Worm (Caenorhabditis elegans) whole organism, young adult: Measurements from ENCODE around the gene golg-4.

ENCODE experiments used
- B0019.2 ChIP-seq: fragments of 200-800 bp; sonication (Bioruptor generic); conservative IDR thresholded peaks from 2 replicates; pipeline ENCODE4 v1.3.6; 2022; ENCODE audit warnings: missing genetic modification reagents, missing genetic modification characterization, missing compliant biosample characterization
- B0336.3 ChIP-seq: fragments of 200-800 bp; sonication (Bioruptor generic); IDR thresholded peaks from 2 replicates; pipeline ENCODE4 v1.3.6; 2022; ENCODE audit warnings: missing genetic modification characterization, missing compliant biosample characterization
- C17E4.6 ChIP-seq: fragments of 200-800 bp; sonication (Bioruptor generic); IDR thresholded peaks from 2 replicates; pipeline ENCODE4 v1.3.6; 2022; ENCODE audit warnings: missing genetic modification reagents, missing genetic modification characterization, missing compliant biosample characterization
- D2030.7 ChIP-seq: fragments of 200-800 bp; sonication (Bioruptor generic); IDR thresholded peaks from 2 replicates; pipeline ENCODE4 v1.3.6; 2022; ENCODE audit warnings: missing genetic modification reagents, missing genetic modification characterization, missing compliant biosample characterization
- F10E7.11 ChIP-seq: sonication (generic microtip); optimal IDR thresholded peaks from 2 replicates; lab custom pipeline; 2017; ENCODE audit warnings: mild to moderate bottlenecking, missing genetic modification characterization, moderate library complexity, missing compliant biosample characterization
- F23B12.7 ChIP-seq: sonication (generic microtip); optimal IDR thresholded peaks from 2 replicates; lab custom pipeline; 2017; ENCODE audit warnings: missing genetic modification characterization, mild to moderate bottlenecking, missing compliant biosample characterization, antibody characterized with exemption, moderate library complexity; ENCODE audit not compliant: insufficient read depth
- F33H1.4 ChIP-seq: fragments of 200-800 bp; sonication (Bioruptor generic); IDR thresholded peaks from 2 replicates; pipeline ENCODE4 v1.3.6; 2022; ENCODE audit warnings: missing genetic modification reagents, missing genetic modification characterization, missing compliant biosample characterization
- F55B11.4 ChIP-seq: sonication (generic microtip); optimal IDR thresholded peaks from 2 replicates; lab custom pipeline; 2016; ENCODE audit warnings: missing compliant biosample characterization, missing genetic modification characterization, borderline replicate concordance; ENCODE audit not compliant: insufficient read depth
- F57C9.4 ChIP-seq: sonication (generic microtip); optimal IDR thresholded peaks from 2 replicates; lab custom pipeline; 2017; ENCODE audit warnings: mild to moderate bottlenecking, missing genetic modification characterization, missing compliant biosample characterization
- Y53F4B.3 ChIP-seq: fragments of 200-800 bp; sonication (Bioruptor generic); IDR thresholded peaks from 2 replicates; pipeline ENCODE4 v1.3.6; 2022; ENCODE audit warnings: missing genetic modification reagents, missing genetic modification characterization, missing compliant biosample characterization
- Y53G8AR.9 ChIP-seq: fragments of 200-800 bp; sonication (Bioruptor generic); conservative IDR thresholded peaks from 2 replicates; pipeline ENCODE4 v1.3.6; 2022; ENCODE audit warnings: missing genetic modification reagents, missing genetic modification characterization, missing compliant biosample characterization
- Y56A3A.18 ChIP-seq: fragments of 200-800 bp; sonication (Bioruptor generic); IDR thresholded peaks from 2 replicates; pipeline ENCODE4 v1.3.6; 2022; ENCODE audit warnings: missing genetic modification reagents, missing genetic modification characterization, missing compliant biosample characterization
- Y67H2A.10 ChIP-seq: fragments of 200-800 bp; sonication (Bioruptor generic); conservative IDR thresholded peaks from 2 replicates; pipeline ENCODE4 v1.3.6; 2022; ENCODE audit warnings: missing genetic modification reagents, missing genetic modification characterization, missing compliant biosample characterization
- aptf-3 ChIP-seq: fragments of 200-800 bp; sonication (Bioruptor generic); IDR thresholded peaks from 2 replicates; pipeline ENCODE4 v1.3.6; 2022; ENCODE audit warnings: missing genetic modification characterization, missing compliant biosample characterization
- athp-1 ChIP-seq: sonication (generic microtip); optimal IDR thresholded peaks from 2 replicates; lab custom pipeline; 2017; ENCODE audit warnings: mild to moderate bottlenecking, missing genetic modification characterization, missing compliant biosample characterization
- attf-3 ChIP-seq: fragments of 200-800 bp; sonication (Bioruptor generic); conservative IDR thresholded peaks from 2 replicates; pipeline ENCODE4 v1.3.6; 2022; ENCODE audit warnings: missing genetic modification reagents, missing genetic modification characterization, missing compliant biosample characterization
- cebp-2 ChIP-seq: fragments of 200-800 bp; sonication (Bioruptor generic); IDR thresholded peaks from 2 replicates; pipeline ENCODE4 v1.3.6; 2022; ENCODE audit warnings: missing genetic modification characterization, missing compliant biosample characterization
- ceh-27 ChIP-seq: fragments of 200-800 bp; sonication (Bioruptor generic); optimal IDR thresholded peaks from 2 replicates; lab custom pipeline; 2018; ENCODE audit warnings: mild to moderate bottlenecking, missing genetic modification characterization, moderate library complexity, missing compliant biosample characterization
- ceh-91 ChIP-seq: fragments of 200-800 bp; sonication (Bioruptor generic); IDR thresholded peaks from 2 replicates; pipeline ENCODE4 v1.3.6; 2022; ENCODE audit warnings: missing genetic modification reagents, missing genetic modification characterization, missing compliant biosample characterization
- die-1 ChIP-seq: sonication (generic microtip); optimal IDR thresholded peaks from 2 replicates; lab custom pipeline; 2016; ENCODE audit warnings: missing genotype, mild to moderate bottlenecking, missing genetic modification characterization, missing compliant biosample characterization
- dox-1 ChIP-seq: fragments of 200-800 bp; sonication (Bioruptor generic); IDR thresholded peaks from 2 replicates; pipeline ENCODE4 v1.3.6; 2022; ENCODE audit warnings: missing genetic modification reagents, missing genetic modification characterization, missing compliant biosample characterization
- dpff-1 ChIP-seq: sonication (generic microtip); optimal IDR thresholded peaks from 2 replicates; lab custom pipeline; 2017; ENCODE audit warnings: mild to moderate bottlenecking, missing genetic modification characterization, missing compliant biosample characterization
- dpl-1 ChIP-seq: fragments of 150-350 bp; optimal IDR thresholded peaks from 2 replicates; lab custom pipeline; 2014; ENCODE audit warnings: missing biosample characterization, missing genetic modification reagents, missing genetic modification characterization
- efl-1 ChIP-seq: fragments of 150-350 bp; optimal IDR thresholded peaks from 2 replicates; lab custom pipeline; 2014; ENCODE audit warnings: missing biosample characterization, missing genetic modification reagents, missing genetic modification characterization
- ekl-4 ChIP-seq: fragments of 200-800 bp; sonication (Bioruptor generic); IDR thresholded peaks from 2 replicates; pipeline ENCODE4 v1.3.6; 2022; ENCODE audit warnings: missing genetic modification reagents, missing genetic modification characterization, missing compliant biosample characterization
- gei-17 ChIP-seq: fragments of 200-800 bp; sonication (Bioruptor generic); optimal IDR thresholded peaks from 2 replicates; lab custom pipeline; 2018; ENCODE audit warnings: mild to moderate bottlenecking, missing genetic modification characterization, missing compliant biosample characterization
- hlh-12 ChIP-seq: sonication (generic microtip); optimal IDR thresholded peaks from 2 replicates; lab custom pipeline; 2016; ENCODE audit warnings: missing genetic modification characterization, missing compliant biosample characterization
- hmg-1.2 ChIP-seq: fragments of 200-800 bp; sonication (Bioruptor generic); IDR thresholded peaks from 2 replicates; pipeline ENCODE4 v1.3.6; 2022; ENCODE audit warnings: missing genetic modification reagents, missing genetic modification characterization, missing compliant biosample characterization
- hrde-1 ChIP-seq: sonication (generic microtip); optimal IDR thresholded peaks from 2 replicates; lab custom pipeline; 2016; ENCODE audit warnings: missing genetic modification characterization, mild to moderate bottlenecking, missing compliant biosample characterization, moderate library complexity, missing genotype, missing genetic modification reagents, borderline replicate concordance
- let-607 ChIP-seq, 2 experiments: fragments of 200-800 bp in 1 of 2; sonication (Bioruptor generic) in 1 of 2; sonication (generic microtip) in 1 of 2; optimal IDR thresholded peaks; 2 replicates each; lab custom pipeline; 2016 to 2018; ENCODE audit warnings: mild to moderate bottlenecking in 2 of 2, missing compliant biosample characterization in 2 of 2, missing genetic modification characterization in 2 of 2, moderate library complexity in 2 of 2, missing genotype in 1 of 2
- lin-40 ChIP-seq: sonication (generic microtip); optimal IDR thresholded peaks from 2 replicates; lab custom pipeline; 2016; ENCODE audit warnings: missing genetic modification characterization, mild to moderate bottlenecking, missing compliant biosample characterization, missing genotype, missing genetic modification reagents
- lir-1 ChIP-seq: fragments of 200-800 bp; sonication (Bioruptor generic); conservative IDR thresholded peaks from 2 replicates; pipeline ENCODE4 v1.3.6; 2022; ENCODE audit warnings: missing genetic modification reagents, missing genetic modification characterization, missing compliant biosample characterization
- lsl-1 ChIP-seq: fragments of 200-800 bp; sonication (Bioruptor generic); optimal IDR thresholded peaks from 2 replicates; lab custom pipeline; 2018; ENCODE audit warnings: mild to moderate bottlenecking, missing genetic modification characterization, moderate library complexity, missing compliant biosample characterization
- madf-6 ChIP-seq: fragments of 200-800 bp; sonication (Bioruptor generic); IDR thresholded peaks from 2 replicates; pipeline ENCODE4 v1.3.6; 2022; ENCODE audit warnings: missing genetic modification reagents, missing genetic modification characterization, missing compliant biosample characterization
- madf-8 ChIP-seq: fragments of 200-800 bp; sonication (Bioruptor generic); conservative IDR thresholded peaks from 2 replicates; pipeline ENCODE4 v1.3.6; 2022; ENCODE audit warnings: missing genetic modification reagents, missing genetic modification characterization, missing compliant biosample characterization
- mel-28 ChIP-seq: sonication (generic microtip); optimal IDR thresholded peaks from 2 replicates; lab custom pipeline; 2016; ENCODE audit warnings: borderline replicate concordance, mild to moderate bottlenecking, missing genetic modification characterization, missing compliant biosample characterization
- nfya-1 ChIP-seq: sonication (generic microtip); optimal IDR thresholded peaks from 2 replicates; lab custom pipeline; 2017; ENCODE audit warnings: antibody characterized with exemption, missing compliant biosample characterization, missing genetic modification characterization, borderline replicate concordance; ENCODE audit not compliant: insufficient read depth
- pbrm-1 ChIP-seq: fragments of 200-800 bp; sonication (Bioruptor generic); IDR thresholded peaks from 2 replicates; pipeline ENCODE4 v1.3.6; 2022; ENCODE audit warnings: missing genetic modification reagents, missing genetic modification characterization, missing compliant biosample characterization
- snpc-1.3 ChIP-seq: sonication (generic microtip); optimal IDR thresholded peaks from 2 replicates; lab custom pipeline; 2017; ENCODE audit warnings: missing genetic modification characterization, mild to moderate bottlenecking, missing compliant biosample characterization, antibody characterized with exemption, moderate library complexity, missing genotype, missing genetic modification reagents; ENCODE audit not compliant: insufficient read depth
- snpc-3.4 ChIP-seq: sonication (generic microtip); optimal IDR thresholded peaks from 2 replicates; lab custom pipeline; 2017; ENCODE audit warnings: missing genetic modification characterization, mild to moderate bottlenecking, missing compliant biosample characterization, antibody characterized with exemption, moderate library complexity, missing genotype, missing genetic modification reagents
- tlf-1 ChIP-seq: fragments of 200-800 bp; sonication (Bioruptor generic); optimal IDR thresholded peaks from 2 replicates; lab custom pipeline; 2018; ENCODE audit warnings: mild to moderate bottlenecking, missing genetic modification characterization, missing compliant biosample characterization
- unc-130 ChIP-seq: sonication (generic microtip); optimal IDR thresholded peaks from 2 replicates; lab custom pipeline; 2016; ENCODE audit warnings: missing genetic modification reagents, missing genetic modification characterization, missing compliant biosample characterization
- xnd-1 ChIP-seq: sonication (generic microtip); optimal IDR thresholded peaks from 2 replicates; lab custom pipeline; 2016; ENCODE audit warnings: missing genotype, missing genetic modification reagents, missing genetic modification characterization, missing compliant biosample characterization
- zfh-2 ChIP-seq: fragments of 200-800 bp; sonication (Bioruptor generic); conservative IDR thresholded peaks from 2 replicates; pipeline ENCODE4 v1.3.6; 2022; ENCODE audit warnings: missing genetic modification reagents, missing genetic modification characterization, missing compliant biosample characterization
- ztf-28 ChIP-seq: fragments of 200-800 bp; sonication (Bioruptor generic); IDR thresholded peaks from 2 replicates; pipeline ENCODE4 v1.3.6; 2022; ENCODE audit warnings: missing genetic modification reagents, missing genetic modification characterization, missing compliant biosample characterization
- ztf-6 ChIP-seq: fragments of 200-800 bp; sonication (Bioruptor generic); IDR thresholded peaks from 2 replicates; pipeline ENCODE4 v1.3.6; 2022; ENCODE audit warnings: missing genetic modification reagents, missing genetic modification characterization, missing compliant biosample characterization

Gene golg-4

ce11 chrIII:3389426-3390020 is 15.8 kb upstream of the golg-4 start, which contains the start of the genes elmd-1 and hecw-1 (continued):
- TF ChIP-seq F55B11.4 (tag; lab: Kevin White, UChicago) (no peak), dox-1 (GFP tag; lab: Robert Waterston, UW) (peak; percentile 78), C17E4.6 (no peak), xnd-1 (peak; percentile 36), zfh-2 (GFP tag; lab: Robert Waterston, UW) (0 out of 2 replicates have a peak, but pooled peaks have one; percentile 36), ztf-6 (GFP tag; lab: Robert Waterston, UW) (peak; percentile 43; the same call in 1 of the 2 replicates), Y56A3A.18 (no peak), hrde-1 (tag; lab: Kevin White, UChicago) (peak; percentile 17), B0019.2 (GFP tag; lab: Robert Waterston, UW) (peak; percentile 45; the same call in 1 of the 2 replicates), Y67H2A.10 (GFP tag; lab: Robert Waterston, UW) (0 out of 2 replicates have a peak, but pooled peaks have one; percentile 16), snpc-3.4 (peak; percentile 31), tlf-1 (GFP tag; lab: Kevin White, UChicago) (peak; percentile 8), lsl-1 (GFP tag; lab: Kevin White, UChicago) (peak; percentile 82), aptf-3 (GFP tag; lab: Robert Waterston, UW) (no peak), madf-8 (GFP tag; lab: Robert Waterston, UW) (peak; percentile 54), athp-1 (peak; percentile 29), ekl-4 (0 out of 2 replicates have a peak, but pooled peaks have one; percentile 51), mel-28 (tag; lab: Kevin White, UChicago) (no peak), unc-130 (GFP tag; lab: Kevin White, UChicago) (no peak), F57C9.4 (tag; lab: Kevin White, UChicago) (no peak), dpl-1 (no peak), ceh-27 (GFP tag; lab: Kevin White, UChicago) (peak; percentile 36), F33H1.4 (GFP tag; lab: Robert Waterston, UW) (peak; percentile 78), lin-40 (tag; lab: Kevin White, UChicago) (peak; percentile 54), B0336.3 (GFP tag; lab: Robert Waterston, UW) (peak; percentile 50; the same call in 1 of the 2 replicates), let-607 (tag; optimal IDR thresholded peaks at IDR 0.05; lab: Kevin White, UChicago) (peak; percentile 19 to 55), gei-17 (no peak), cebp-2 (no peak), ceh-91 (no peak), ztf-28 (GFP tag; lab: Robert Waterston, UW) (no peak), lir-1 (GFP tag; lab: Robert Waterston, UW) (no peak), hmg-1.2 (GFP tag; lab: Robert Waterston, UW) (peak; percentile 78), D2030.7 (GFP tag; lab: Robert Waterston, UW) (peak; percentile 77), F10E7.11 (tag; lab: Kevin White, UChicago) (no peak), efl-1 (GFP tag; lab: Kevin White, UChicago) (no peak), pbrm-1 (GFP tag; lab: Robert Waterston, UW) (peak; percentile 70; the same call in 1 of the 2 replicates), snpc-1.3 (tag; lab: Kevin White, UChicago) (no peak), die-1 (tag; lab: Kevin White, UChicago) (peak; percentile 46), F23B12.7 (tag; lab: Kevin White, UChicago) (no peak), madf-6 (GFP tag; lab: Robert Waterston, UW) (peak; percentile 85), dpff-1 (tag; lab: Kevin White, UChicago) (no peak), nfya-1 (no peak), Y53F4B.3 (GFP tag; lab: Robert Waterston, UW) (no peak), hlh-12 (tag; lab: Kevin White, UChicago) (no peak), attf-3 (GFP tag; lab: Robert Waterston, UW) (no peak), Y53G8AR.9 (GFP tag; lab: Robert Waterston, UW) (0 out of 2 replicates have a peak, but pooled peaks have one; percentile 20)
